Worm (Caenorhabditis elegans): ENCODE data around the gene F11D11.3.

- no peak for TF ChIP-seq cog-1 (tag; optimal IDR thresholded peaks at IDR 0.05)
- TF ChIP-seq ref-1 (GFP tag; conservative IDR thresholded peaks at IDR 0.05): no peak
- no peak for TF ChIP-seq flt-1 (GFP tag; IDR thresholded peaks at IDR 0.05)
Observed at ce11 chrV:18780605-18781004, 20.5 kb upstream of the F11D11.3 start.

All from whole organism, midembryonic.